Fruit fly (Drosophila melanogaster) whole organism, larva: ENCODE data around the gene ETHR.
A peak's percentile ranks its signal among the peaks of the same experiment; 100 is the strongest.

ENCODE experiments used
- noc ChIP-seq: fragments of 200-800 bp; sonication (Bioruptor generic); optimal IDR thresholded peaks from 3 replicates; lab custom pipeline; 2019; ENCODE audit warnings: missing biosample characterization, mild to moderate bottlenecking, missing genetic modification characterization, moderate library complexity

ETHR gene

dm6 chr3R:21218733-21219165 is 28.1 kb upstream of the ETHR start, which contains the start of the genes Smyd5 and Oga:
TSS of gene Smyd5 (minus strand) at chr3R:21218791.
TSS of gene Oga (plus strand) at chr3R:21219077.
- no peak for TF ChIP-seq noc (tag; lab: Kevin White, UChicago)

dm6 chr3R:21223453-21224057 is 23.3 kb upstream of the ETHR start, which contains the start of the genes CG3337 and Nelf-A:
TSS of gene CG3337 (minus strand) at chr3R:21223584.
TSS of gene Nelf-A (plus strand) at chr3R:21223704.
- no peak for TF ChIP-seq noc (tag; lab: Kevin White, UChicago)

DNA sequence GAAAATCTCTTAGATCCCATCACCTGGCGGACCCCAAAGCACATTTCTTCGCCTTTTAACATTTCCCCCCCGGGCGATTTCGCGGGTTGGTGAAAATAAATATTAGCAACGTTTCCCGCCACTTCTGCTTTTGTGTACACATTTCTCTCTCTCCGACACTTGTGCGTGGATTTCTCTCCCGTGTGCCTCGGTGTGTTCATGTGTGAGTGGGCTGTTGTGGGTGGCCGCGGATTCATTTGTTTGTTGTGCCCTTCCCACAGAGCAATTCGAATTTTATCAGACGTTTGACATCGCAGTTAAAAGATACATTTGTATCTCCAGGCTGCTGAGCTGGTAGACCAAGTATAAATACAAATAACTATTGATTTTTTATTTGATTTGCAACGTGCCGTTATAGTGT is 22.6 kb upstream of the ETHR start:
- no peak for TF ChIP-seq noc (tag; lab: Kevin White, UChicago)

- no peak for TF ChIP-seq noc (tag; lab: Kevin White, UChicago)
These were observed 9.7 kb upstream of the ETHR start, which contains the start of gene e for dm6 chr3R:21237099-21237498. TSS of gene e (minus strand) at chr3R:21237177.

DNA sequence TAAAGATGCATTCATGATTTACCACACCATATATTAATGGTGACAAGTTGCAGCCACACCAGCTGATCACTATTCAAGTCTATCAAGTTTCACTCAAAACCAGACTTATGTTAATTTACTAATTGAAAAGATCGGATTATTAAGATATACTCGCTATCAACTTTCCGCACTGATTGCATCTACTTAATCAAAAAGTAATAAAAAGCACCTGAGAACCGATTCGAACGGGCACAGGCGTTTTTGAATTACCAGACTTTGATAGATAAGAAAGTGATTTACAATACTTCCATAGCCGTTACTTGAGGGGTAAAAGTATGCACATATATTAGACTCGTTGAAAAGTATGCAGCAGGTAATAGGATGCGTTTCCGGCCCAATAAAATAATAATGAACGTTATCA is 5.5 kb upstream of the ETHR start:
- TF ChIP-seq noc (tag; lab: Kevin White, UChicago) = no peak

DNA sequence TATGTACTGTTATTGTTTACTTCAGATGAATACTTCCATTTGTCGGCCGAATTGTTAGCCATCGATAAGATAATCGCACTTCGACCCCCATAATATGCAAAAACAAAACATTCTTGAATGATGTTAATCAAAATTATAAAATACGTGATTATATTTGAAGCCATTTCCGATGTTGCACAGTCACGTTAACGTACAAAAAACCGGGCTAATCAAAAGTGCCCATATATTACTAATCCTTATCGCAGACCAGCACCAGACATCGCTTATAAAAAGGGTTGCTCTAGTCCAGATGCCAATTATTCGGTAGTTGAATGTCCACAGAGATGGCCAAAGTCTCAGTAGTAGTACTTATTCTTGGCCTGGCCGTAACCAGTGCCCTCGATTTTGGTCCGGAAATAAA is 4.5 kb upstream of the ETHR start, which contains the start of gene CG5892:
TSS of gene CG5892 (plus strand) at position 301 of the 400 bp plus-strand sequence.
- TF ChIP-seq noc (tag; lab: Kevin White, UChicago) = no peak

dm6 chr3R:21245846-21246245 is 965 bp upstream of the ETHR start:
- TF ChIP-seq noc (tag; lab: Kevin White, UChicago) = peak; percentile 72

DNA sequence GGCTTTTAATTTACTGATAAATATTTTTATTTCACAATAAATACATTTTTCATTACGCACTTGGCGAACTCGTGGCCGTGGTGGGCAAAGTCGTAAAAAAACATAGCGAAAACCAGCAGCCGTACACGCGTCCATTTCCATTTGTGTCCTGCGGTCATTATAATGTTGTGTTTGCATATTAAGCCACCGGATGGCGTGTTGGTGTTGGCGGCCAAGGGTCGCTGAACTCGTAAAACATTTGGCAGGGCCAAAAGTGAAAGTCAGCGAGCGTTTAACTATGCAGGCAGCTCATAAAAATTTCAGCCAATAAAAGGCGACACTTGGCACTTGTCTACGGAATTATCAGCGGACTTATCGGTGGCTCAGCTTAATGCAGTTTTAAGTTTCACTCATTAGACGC is 5.7 kb downstream of the ETHR start:
- TF ChIP-seq noc (tag; lab: Kevin White, UChicago) = no peak

DNA sequence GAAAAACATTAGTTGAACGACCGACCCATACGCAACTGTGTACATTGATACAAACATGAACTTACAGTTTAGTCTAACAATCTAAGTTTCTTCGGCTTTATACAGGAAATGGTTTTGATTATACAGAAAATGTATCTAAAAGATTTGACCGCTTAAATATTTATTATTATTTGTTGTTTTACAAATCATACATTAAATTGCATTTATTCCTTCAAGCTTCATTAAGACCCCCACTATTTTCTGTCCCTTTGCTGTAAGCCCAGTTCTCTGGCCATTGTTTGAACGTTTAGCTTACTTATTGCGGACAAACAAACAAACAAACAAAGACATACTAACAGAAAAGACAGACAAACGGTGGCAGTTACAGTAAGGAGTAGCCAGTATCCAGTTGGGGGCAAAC is 7.5 kb downstream of the ETHR start:
- TF ChIP-seq noc (tag; lab: Kevin White, UChicago) = no peak

DNA sequence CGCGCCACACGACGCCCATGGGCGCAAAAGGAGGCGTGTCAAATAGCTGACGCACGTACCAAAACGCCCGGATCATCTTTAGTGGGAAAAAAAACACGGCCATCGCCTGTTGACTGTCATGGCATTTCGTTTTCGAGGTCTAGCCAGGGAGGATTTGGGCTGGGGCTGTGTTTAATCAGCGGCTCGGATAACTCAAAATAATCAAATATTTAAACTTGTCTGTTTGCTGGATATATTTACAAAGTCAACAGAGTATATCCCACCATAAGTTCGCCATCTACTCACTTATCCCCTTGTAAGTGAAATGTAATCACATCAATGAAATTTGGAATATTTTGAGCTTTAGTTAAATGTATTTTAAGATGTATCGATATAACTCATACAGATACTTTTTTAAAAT is 14.0 kb downstream of the ETHR start:
- TF ChIP-seq noc (tag; lab: Kevin White, UChicago) = no peak

DNA sequence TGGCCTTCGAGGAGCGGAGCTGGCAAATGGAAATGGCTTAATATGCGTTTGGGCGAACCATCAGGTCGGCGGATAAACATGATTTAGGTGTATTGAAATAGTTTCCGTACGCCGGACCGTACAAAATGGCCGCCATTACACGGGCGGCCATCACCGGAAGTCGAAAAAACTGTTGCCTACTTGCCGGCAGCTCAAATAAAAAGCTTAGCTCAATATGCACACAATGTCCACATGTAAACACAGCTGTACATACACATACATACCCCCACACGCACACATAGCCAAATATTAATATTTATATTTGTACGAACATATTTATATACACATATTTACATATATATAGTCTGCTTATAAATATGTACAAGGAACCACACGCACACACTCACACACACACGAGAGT is 16.4 kb downstream of the ETHR start:
- TF ChIP-seq noc (tag; lab: Kevin White, UChicago) = no peak

DNA sequence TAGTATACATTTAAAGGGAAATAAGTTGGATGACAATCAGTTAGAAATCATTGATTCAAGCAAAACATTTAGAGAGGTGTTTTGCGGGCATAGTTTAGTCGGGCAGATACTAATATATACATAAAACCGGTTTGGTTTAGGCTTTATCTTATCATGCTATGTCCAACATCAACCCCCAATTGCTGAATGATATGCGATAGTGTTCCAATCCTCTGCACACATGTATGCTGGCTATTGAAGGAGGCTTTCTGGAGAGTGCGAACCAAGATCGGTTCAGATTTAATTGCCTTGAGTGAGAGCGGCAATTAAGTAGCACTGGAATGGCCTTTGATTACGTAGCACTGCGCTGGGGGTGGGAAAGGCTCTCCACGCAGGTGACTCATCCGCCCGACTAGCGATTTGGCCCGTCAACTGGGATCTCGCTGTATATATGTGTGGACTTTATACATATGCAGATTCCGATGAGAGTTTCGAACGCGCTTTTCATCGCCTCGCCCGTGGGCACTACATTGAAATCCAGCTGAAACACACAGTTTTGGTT is 21.2 kb downstream of the ETHR start:
- TF ChIP-seq noc (tag; lab: Kevin White, UChicago) = no peak

- peak; percentile 18 for TF ChIP-seq noc (tag; lab: Kevin White, UChicago)
These were observed 22.1 kb downstream of the ETHR start, which contains the start of gene Rab1 for dm6 chr3R:21268873-21269272. TSS of gene Rab1 (minus strand) at chr3R:21269060.

DNA sequence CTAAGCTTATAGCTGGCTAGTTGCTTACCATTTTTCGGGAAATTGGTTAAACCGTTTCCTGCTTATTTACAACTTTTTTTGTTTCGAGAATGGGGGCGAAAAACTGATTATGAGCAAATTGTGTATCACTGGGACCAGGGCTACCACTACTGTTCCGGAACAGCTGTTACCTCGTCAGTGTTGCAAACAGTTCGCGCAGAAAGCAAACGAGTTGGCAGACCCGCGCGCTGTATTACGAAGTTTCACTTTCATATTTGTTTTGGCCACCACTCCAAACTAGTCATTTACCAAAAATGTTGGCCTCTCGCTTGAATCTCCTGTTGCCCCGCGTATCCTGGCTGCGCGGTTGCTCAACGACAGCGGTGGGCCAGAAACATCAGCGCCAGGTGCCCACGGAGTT is 23.1 kb downstream of the ETHR start, which contains the start of the genes AP-2sigma and Idi:
TSS of gene AP-2sigma (minus strand) at position 153 of the 400 bp plus-strand sequence.
TSS of gene Idi (plus strand) at position 204 of the 400 bp plus-strand sequence.
- TF ChIP-seq noc (tag; lab: Kevin White, UChicago) = peak; percentile 26

- TF ChIP-seq noc (tag; lab: Kevin White, UChicago) = no peak
These were observed 23.9 kb downstream of the ETHR start for dm6 chr3R:21270609-21271143.

- no peak for TF ChIP-seq noc (tag; lab: Kevin White, UChicago)
These were observed 24.4 kb downstream of the ETHR start for dm6 chr3R:21271208-21271607.
